Worm (Caenorhabditis elegans): ENCODE results near the gene mrps-18A.

Gene mrps-18A

ce11 chrIII:8331779-8332178 lies at the start of gene mrps-18A, which contains the start of gene ZC262.2:
Gene mrps-18A, minus strand, starts transcription at chrIII:8331919.
Gene ZC262.2, plus strand, starts transcription at chrIII:8332062.
- TF ChIP-seq ceh-13 (GFP tag; optimal IDR thresholded peaks at IDR 0.05) (no peak), ama-1 (optimal IDR thresholded peaks at IDR 0.05) (no peak), ets-7 (tag; optimal IDR thresholded peaks at IDR 0.05) (no peak), flt-1 (GFP tag; IDR thresholded peaks at IDR 0.05) (no peak), hnd-1 (tag; optimal IDR thresholded peaks at IDR 0.05) (no peak), tra-4 (tag; optimal IDR thresholded peaks at IDR 0.05) (no peak), hmbx-1 (tag; optimal IDR thresholded peaks at IDR 0.05) (no peak), aly-1 (tag; optimal IDR thresholded peaks at IDR 0.05) (no peak), F13C5.2 (tag; optimal IDR thresholded peaks at IDR 0.05) (no peak)

- TF ChIP-seq hmg-4 (GFP tag; optimal IDR thresholded peaks at IDR 0.05) (no peak), ceh-36 (tag; optimal IDR thresholded peaks at IDR 0.05) (no peak), ets-7 (tag; optimal IDR thresholded peaks at IDR 0.05) (no peak), tbx-11 (GFP tag; IDR thresholded peaks at IDR 0.05) (no peak), tbx-37 (GFP tag; conservative IDR thresholded peaks at IDR 0.05) (no peak)
These were observed 48.9 kb upstream of the mrps-18A start, which contains the start of gene R05D3.12 for ce11 chrIII:8380645-8381044. Gene R05D3.12, plus strand, starts transcription at chrIII:8380945.

ce11 chrIII:8375000-8375399 lies 43.3 kb upstream of the mrps-18A start, which contains the start of gene met-2:
Gene met-2, plus strand, starts transcription at chrIII:8375300.
- TF ChIP-seq tra-4 (tag; optimal IDR thresholded peaks at IDR 0.05) (no peak), B0310.2 (tag; optimal IDR thresholded peaks at IDR 0.05) (no peak), ets-7 (tag; optimal IDR thresholded peaks at IDR 0.05) (no peak), sea-1 (GFP tag; conservative IDR thresholded peaks at IDR 0.05) (no peak), tbx-37 (GFP tag; conservative IDR thresholded peaks at IDR 0.05) (no peak), flt-1 (GFP tag; IDR thresholded peaks at IDR 0.05) (no peak), hmg-4 (GFP tag; optimal IDR thresholded peaks at IDR 0.05) (no peak), pes-1 (GFP tag; IDR thresholded peaks at IDR 0.05) (no peak), hnd-1 (tag; optimal IDR thresholded peaks at IDR 0.05) (no peak), scrt-1 (GFP tag; IDR thresholded peaks at IDR 0.05) (no peak), ceh-13 (GFP tag; optimal IDR thresholded peaks at IDR 0.05) (no peak), aly-1 (tag; optimal IDR thresholded peaks at IDR 0.05) (no peak), ama-1 (optimal IDR thresholded peaks at IDR 0.05) (no peak)

- TF ChIP-seq tbx-11 (GFP tag; IDR thresholded peaks at IDR 0.05) = no peak
- no peak for TF ChIP-seq sea-1 (GFP tag; conservative IDR thresholded peaks at IDR 0.05)
- no peak for TF ChIP-seq F13C5.2 (tag; optimal IDR thresholded peaks at IDR 0.05)
These were observed 40.0 kb upstream of the mrps-18A start, which contains the start of gene lmbr-1 for ce11 chrIII:8371595-8372305. Gene lmbr-1, plus strand, starts transcription at chrIII:8372255.

DNA sequence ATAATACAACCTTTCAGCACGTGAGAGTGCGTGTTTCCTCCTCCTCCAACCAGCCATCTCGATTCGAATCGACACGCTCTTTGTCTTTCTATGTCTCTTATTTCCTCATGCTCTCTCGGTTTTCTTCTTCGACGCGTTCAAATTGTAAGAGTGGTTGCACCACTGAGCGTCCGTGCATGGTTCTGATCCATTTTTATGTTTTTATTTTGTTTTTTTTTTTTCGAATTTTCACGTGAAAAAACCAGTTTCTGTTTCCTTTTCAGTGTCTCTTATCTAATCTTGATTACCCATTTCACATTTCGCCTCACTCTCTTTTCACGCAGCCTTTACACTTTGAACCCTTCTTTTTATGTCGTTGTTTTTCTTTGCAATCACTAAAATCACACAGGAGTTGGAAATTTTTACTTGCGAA lies 39.1 kb upstream of the mrps-18A start:
- TF ChIP-seq pes-1 (GFP tag; IDR thresholded peaks at IDR 0.05) = no peak
- no peak for TF ChIP-seq flt-1 (GFP tag; IDR thresholded peaks at IDR 0.05)
- TF ChIP-seq hmg-4 (GFP tag; optimal IDR thresholded peaks at IDR 0.05) = no peak
- TF ChIP-seq tbx-11 (GFP tag; IDR thresholded peaks at IDR 0.05) = no peak
- TF ChIP-seq ets-7 (tag; optimal IDR thresholded peaks at IDR 0.05) = no peak
- TF ChIP-seq ceh-36 (tag; optimal IDR thresholded peaks at IDR 0.05) = no peak
- no peak for TF ChIP-seq tra-4 (tag; optimal IDR thresholded peaks at IDR 0.05)
- no peak for TF ChIP-seq B0310.2 (tag; optimal IDR thresholded peaks at IDR 0.05)
- no peak for TF ChIP-seq ceh-13 (GFP tag; optimal IDR thresholded peaks at IDR 0.05)
- TF ChIP-seq aly-1 (tag; optimal IDR thresholded peaks at IDR 0.05) = no peak
- no peak for TF ChIP-seq hmbx-1 (tag; optimal IDR thresholded peaks at IDR 0.05)
- TF ChIP-seq hnd-1 (tag; optimal IDR thresholded peaks at IDR 0.05) = no peak
- TF ChIP-seq scrt-1 (GFP tag; IDR thresholded peaks at IDR 0.05) = no peak
- TF ChIP-seq tbx-37 (GFP tag; conservative IDR thresholded peaks at IDR 0.05) = no peak
- TF ChIP-seq F13C5.2 (tag; optimal IDR thresholded peaks at IDR 0.05) = no peak
- no peak for TF ChIP-seq ama-1 (optimal IDR thresholded peaks at IDR 0.05)

DNA sequence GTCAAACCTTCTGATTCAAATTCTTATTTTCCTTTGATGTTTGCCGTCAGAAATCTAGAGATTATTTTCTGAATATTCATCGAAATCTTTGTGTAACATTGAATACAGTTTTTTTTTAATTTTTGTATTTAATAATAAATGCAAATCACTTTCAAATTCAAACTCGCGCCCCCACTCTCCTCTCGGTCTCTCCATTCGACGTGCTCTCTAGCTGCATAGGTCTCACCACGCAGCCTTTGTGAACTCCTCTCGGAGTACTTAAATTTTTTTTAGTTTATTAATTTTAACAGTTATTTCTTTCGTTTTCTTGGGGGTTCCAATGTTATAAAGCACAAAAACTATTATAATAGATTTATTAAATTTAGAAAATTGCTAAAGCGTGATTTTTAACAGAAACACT lies 38.5 kb upstream of the mrps-18A start:
- TF ChIP-seq scrt-1 (GFP tag; IDR thresholded peaks at IDR 0.05) = no peak
- TF ChIP-seq hnd-1 (tag; optimal IDR thresholded peaks at IDR 0.05) = no peak
- no peak for TF ChIP-seq ceh-36 (tag; optimal IDR thresholded peaks at IDR 0.05)
- TF ChIP-seq ceh-13 (GFP tag; optimal IDR thresholded peaks at IDR 0.05) = no peak
- no peak for TF ChIP-seq F13C5.2 (tag; optimal IDR thresholded peaks at IDR 0.05)
- no peak for TF ChIP-seq tra-4 (tag; optimal IDR thresholded peaks at IDR 0.05)
- no peak for TF ChIP-seq pes-1 (GFP tag; IDR thresholded peaks at IDR 0.05)
- TF ChIP-seq ets-7 (tag; optimal IDR thresholded peaks at IDR 0.05) = no peak
- no peak for TF ChIP-seq tbx-11 (GFP tag; IDR thresholded peaks at IDR 0.05)
- no peak for TF ChIP-seq B0310.2 (tag; optimal IDR thresholded peaks at IDR 0.05)
- TF ChIP-seq hmg-4 (GFP tag; optimal IDR thresholded peaks at IDR 0.05) = no peak
- no peak for TF ChIP-seq hmbx-1 (tag; optimal IDR thresholded peaks at IDR 0.05)
- TF ChIP-seq tbx-37 (GFP tag; conservative IDR thresholded peaks at IDR 0.05) = no peak
- TF ChIP-seq sea-1 (GFP tag; conservative IDR thresholded peaks at IDR 0.05) = no peak
- TF ChIP-seq aly-1 (tag; optimal IDR thresholded peaks at IDR 0.05) = no peak
- no peak for TF ChIP-seq ama-1 (optimal IDR thresholded peaks at IDR 0.05)
- no peak for TF ChIP-seq flt-1 (GFP tag; IDR thresholded peaks at IDR 0.05)

DNA sequence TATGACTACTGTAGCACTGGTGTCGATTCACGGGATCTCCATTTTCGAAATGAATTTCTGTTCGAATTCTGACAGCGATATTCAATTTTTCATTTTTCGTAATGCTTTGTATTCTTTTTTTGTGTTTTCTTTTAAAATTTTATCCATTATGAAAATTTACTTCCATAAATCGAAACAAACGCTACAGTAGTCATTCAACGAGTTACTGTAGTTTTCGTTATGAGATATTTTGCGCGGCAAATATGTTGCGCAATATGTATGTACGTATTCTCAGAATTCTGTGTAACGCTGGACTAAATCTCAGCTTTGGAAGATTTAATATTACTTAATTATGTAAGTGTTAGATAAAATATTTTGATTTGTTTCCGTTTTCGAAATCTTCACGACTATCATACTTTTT lies 37.5 kb upstream of the mrps-18A start:
- TF ChIP-seq aly-1 (tag; optimal IDR thresholded peaks at IDR 0.05) = no peak
- TF ChIP-seq ceh-13 (GFP tag; optimal IDR thresholded peaks at IDR 0.05) = no peak
- TF ChIP-seq ets-7 (tag; optimal IDR thresholded peaks at IDR 0.05) = no peak
- TF ChIP-seq hnd-1 (tag; optimal IDR thresholded peaks at IDR 0.05) = no peak

ce11 chrIII:8368619-8369018 lies 36.9 kb upstream of the mrps-18A start, which contains the start of gene R05D3.9:
Gene R05D3.9, minus strand, starts transcription at chrIII:8368719.
- no peak for TF ChIP-seq hmg-4 (GFP tag; optimal IDR thresholded peaks at IDR 0.05)
- no peak for TF ChIP-seq ama-1 (optimal IDR thresholded peaks at IDR 0.05)
- TF ChIP-seq sea-1 (GFP tag; conservative IDR thresholded peaks at IDR 0.05) = no peak
- no peak for TF ChIP-seq flt-1 (GFP tag; IDR thresholded peaks at IDR 0.05)
- TF ChIP-seq tbx-11 (GFP tag; IDR thresholded peaks at IDR 0.05) = no peak
- TF ChIP-seq B0310.2 (tag; optimal IDR thresholded peaks at IDR 0.05) = no peak
- no peak for TF ChIP-seq tbx-37 (GFP tag; conservative IDR thresholded peaks at IDR 0.05)
- no peak for TF ChIP-seq scrt-1 (GFP tag; IDR thresholded peaks at IDR 0.05)
- TF ChIP-seq F13C5.2 (tag; optimal IDR thresholded peaks at IDR 0.05) = no peak
- TF ChIP-seq pes-1 (GFP tag; IDR thresholded peaks at IDR 0.05) = no peak
- no peak for TF ChIP-seq aly-1 (tag; optimal IDR thresholded peaks at IDR 0.05)
